Worm (Caenorhabditis elegans): Measurements from ENCODE around the gene C54E4.4.

ce11 chrIV:2162256-2162655 lies 6.2 kb downstream of the C54E4.4 start:
- TF ChIP-seq pha-4 (tag; optimal IDR thresholded peaks at IDR 0.05) = no peak
- no peak for TF ChIP-seq rnt-1 (tag; optimal IDR thresholded peaks at IDR 0.05)

All from whole organism, late embryonic.